Worm (Caenorhabditis elegans) whole organism, young adult: ENCODE data around the gene Y50D7A.1.

Experiments
- D2030.7 ChIP-seq: fragments of 200-800 bp; sonication (Bioruptor generic); IDR thresholded peaks from 2 replicates; pipeline ENCODE4 v1.3.6; 2022; ENCODE audit warnings: missing genetic modification reagents, missing genetic modification characterization, missing compliant biosample characterization
- F10E7.11 ChIP-seq: sonication (generic microtip); optimal IDR thresholded peaks from 2 replicates; lab custom pipeline; 2017; ENCODE audit warnings: mild to moderate bottlenecking, missing genetic modification characterization, moderate library complexity, missing compliant biosample characterization
- F22D6.2 ChIP-seq: sonication (generic microtip); optimal IDR thresholded peaks from 2 replicates; lab custom pipeline; 2016; ENCODE audit warnings: mild to moderate bottlenecking, missing genetic modification characterization, missing compliant biosample characterization
- F23B12.7 ChIP-seq: sonication (generic microtip); optimal IDR thresholded peaks from 2 replicates; lab custom pipeline; 2017; ENCODE audit warnings: missing genetic modification characterization, mild to moderate bottlenecking, missing compliant biosample characterization, antibody characterized with exemption, moderate library complexity; ENCODE audit not compliant: insufficient read depth
- F55B11.4 ChIP-seq: sonication (generic microtip); optimal IDR thresholded peaks from 2 replicates; lab custom pipeline; 2016; ENCODE audit warnings: missing compliant biosample characterization, missing genetic modification characterization, borderline replicate concordance; ENCODE audit not compliant: insufficient read depth
- aptf-2 ChIP-seq: fragments of 200-800 bp; sonication (Bioruptor generic); conservative IDR thresholded peaks from 2 replicates; pipeline ENCODE4 v1.3.6; 2022; ENCODE audit warnings: missing genetic modification reagents, missing genetic modification characterization, missing compliant biosample characterization
- bed-1 ChIP-seq: fragments of 200-800 bp; sonication (Bioruptor generic); IDR thresholded peaks from 2 replicates; pipeline ENCODE4 v1.3.6; 2022; ENCODE audit warnings: missing genetic modification reagents, missing genetic modification characterization, missing compliant biosample characterization
- ccch-3 ChIP-seq: fragments of 200-800 bp; sonication (Bioruptor generic); optimal IDR thresholded peaks from 2 replicates; lab custom pipeline; 2018; ENCODE audit warnings: mild to moderate bottlenecking, missing genetic modification characterization, missing compliant biosample characterization
- ceh-79 ChIP-seq: sonication (generic microtip); optimal IDR thresholded peaks from 2 replicates; lab custom pipeline; 2017; ENCODE audit warnings: mild to moderate bottlenecking, missing genetic modification characterization, missing compliant biosample characterization
- egl-18 ChIP-seq: fragments of 200-800 bp; sonication (Bioruptor generic); IDR thresholded peaks from 2 replicates; pipeline ENCODE4 v1.3.6; 2022; ENCODE audit warnings: missing genetic modification reagents, missing genetic modification characterization, missing compliant biosample characterization
- ekl-4 ChIP-seq: fragments of 200-800 bp; sonication (Bioruptor generic); IDR thresholded peaks from 2 replicates; pipeline ENCODE4 v1.3.6; 2022; ENCODE audit warnings: missing genetic modification reagents, missing genetic modification characterization, missing compliant biosample characterization
- him-1 ChIP-seq: sonication (generic microtip); optimal IDR thresholded peaks from 2 replicates; lab custom pipeline; 2016; ENCODE audit warnings: missing genotype, missing genetic modification reagents, missing genetic modification characterization, missing compliant biosample characterization
- hmg-20 ChIP-seq: fragments of 200-800 bp; sonication (Bioruptor generic); IDR thresholded peaks from 2 replicates; pipeline ENCODE4 v1.3.6; 2022; ENCODE audit warnings: missing genetic modification reagents, missing genetic modification characterization, missing compliant biosample characterization
- hsf-1 ChIP-seq: fragments of 200-800 bp; sonication (Bioruptor generic); IDR thresholded peaks from 2 replicates; pipeline ENCODE4 v1.3.6; 2022; ENCODE audit warnings: missing genetic modification reagents, missing genetic modification characterization, missing compliant biosample characterization
- lag-1 ChIP-seq: fragments of 200-800 bp; sonication (Bioruptor generic); IDR thresholded peaks from 2 replicates; pipeline ENCODE4 v1.3.6; 2022; ENCODE audit warnings: missing genetic modification reagents, missing genetic modification characterization, missing compliant biosample characterization
- let-526 ChIP-seq: fragments of 200-800 bp; sonication (Bioruptor generic); IDR thresholded peaks from 2 replicates; pipeline ENCODE4 v1.3.6; 2022; ENCODE audit warnings: missing genetic modification reagents, missing genetic modification characterization, missing compliant biosample characterization
- lin-35 ChIP-seq, 3 experiments: fragments of 150-350 bp in 2 of 3; sonication (generic microtip) in 1 of 3; optimal IDR thresholded peaks; 2 replicates each; lab custom pipeline; 2014 to 2018; ENCODE audit warnings: missing biosample characterization in 3 of 3, missing genetic modification characterization in 3 of 3, missing genetic modification reagents in 3 of 3
- lin-40 ChIP-seq: sonication (generic microtip); optimal IDR thresholded peaks from 2 replicates; lab custom pipeline; 2016; ENCODE audit warnings: missing genetic modification characterization, mild to moderate bottlenecking, missing compliant biosample characterization, missing genotype, missing genetic modification reagents
- madf-3 ChIP-seq: fragments of 200-800 bp; sonication (Bioruptor generic); IDR thresholded peaks from 2 replicates; pipeline ENCODE4 v1.3.6; 2022; ENCODE audit warnings: missing genetic modification reagents, missing genetic modification characterization, missing compliant biosample characterization
- madf-8 ChIP-seq: fragments of 200-800 bp; sonication (Bioruptor generic); conservative IDR thresholded peaks from 2 replicates; pipeline ENCODE4 v1.3.6; 2022; ENCODE audit warnings: missing genetic modification reagents, missing genetic modification characterization, missing compliant biosample characterization
- mcd-1 ChIP-seq: fragments of 200-800 bp; sonication (Bioruptor generic); IDR thresholded peaks from 2 replicates; pipeline ENCODE4 v1.3.6; 2022; ENCODE audit warnings: missing genetic modification reagents, missing genetic modification characterization, missing compliant biosample characterization
- nhr-120 ChIP-seq: fragments of 200-800 bp; sonication (Bioruptor generic); IDR thresholded peaks from 2 replicates; pipeline ENCODE4 v1.3.6; 2022; ENCODE audit warnings: missing genetic modification characterization, missing compliant biosample characterization
- nhr-27 ChIP-seq: fragments of 200-800 bp; sonication (Bioruptor generic); optimal IDR thresholded peaks from 2 replicates; lab custom pipeline; 2018; ENCODE audit warnings: mild to moderate bottlenecking, missing genetic modification characterization, moderate library complexity, missing compliant biosample characterization
- rcor-1 ChIP-seq: fragments of 200-800 bp; sonication (Bioruptor generic); IDR thresholded peaks from 2 replicates; pipeline ENCODE4 v1.3.6; 2022; ENCODE audit warnings: missing genetic modification reagents, missing genetic modification characterization, missing compliant biosample characterization
- sdz-38 ChIP-seq: sonication (generic microtip); optimal IDR thresholded peaks from 2 replicates; lab custom pipeline; 2016; ENCODE audit warnings: missing genotype, missing genetic modification characterization, missing compliant biosample characterization
- snpc-1.1 ChIP-seq: sonication (generic microtip); optimal IDR thresholded peaks from 2 replicates; lab custom pipeline; 2017; ENCODE audit warnings: missing genetic modification characterization, mild to moderate bottlenecking, missing compliant biosample characterization, antibody characterized with exemption, moderate library complexity, missing genotype, missing genetic modification reagents; ENCODE audit not compliant: insufficient read depth
- snpc-4 ChIP-seq, 5 experiments: fragments of 150-350 bp in 1 of 5; sonication (generic microtip) in 4 of 5; optimal IDR thresholded peaks; 2 replicates each; lab custom pipeline; 2014 to 2018; ENCODE audit warnings: missing genetic modification characterization in 5 of 5, missing biosample characterization in 3 of 5, antibody characterized with exemption in 2 of 5, mild to moderate bottlenecking in 2 of 5, missing compliant biosample characterization in 2 of 5, missing genotype in 2 of 5, moderate library complexity in 2 of 5, missing genetic modification reagents in 1 of 5
- sptf-2 ChIP-seq: fragments of 200-800 bp; sonication (Bioruptor generic); optimal IDR thresholded peaks from 2 replicates; lab custom pipeline; 2018; ENCODE audit warnings: mild to moderate bottlenecking, missing genetic modification characterization, missing compliant biosample characterization
- unc-62 ChIP-seq: fragments of 150-350 bp; optimal IDR thresholded peaks from 2 replicates; lab custom pipeline; 2014; ENCODE audit warnings: missing biosample characterization, missing genetic modification reagents, missing genetic modification characterization
- zim-3 ChIP-seq: sonication (generic microtip); optimal IDR thresholded peaks from 2 replicates; lab custom pipeline; 2017; ENCODE audit warnings: mild to moderate bottlenecking, missing genetic modification characterization, moderate library complexity, missing compliant biosample characterization
- ztf-22 ChIP-seq: fragments of 200-800 bp; sonication (Bioruptor generic); optimal IDR thresholded peaks from 2 replicates; lab custom pipeline; 2018; ENCODE audit warnings: mild to moderate bottlenecking, missing genetic modification characterization, moderate library complexity, missing compliant biosample characterization
- ztf-26 ChIP-seq: sonication (generic microtip); optimal IDR thresholded peaks from 2 replicates; lab custom pipeline; 2017; ENCODE audit warnings: missing genetic modification characterization, missing compliant biosample characterization
- ztf-3 ChIP-seq: fragments of 200-800 bp; sonication (Bioruptor generic); optimal IDR thresholded peaks from 2 replicates; lab custom pipeline; 2018; ENCODE audit warnings: mild to moderate bottlenecking, missing genetic modification characterization, missing compliant biosample characterization

Y50D7A.1 gene

DNA sequence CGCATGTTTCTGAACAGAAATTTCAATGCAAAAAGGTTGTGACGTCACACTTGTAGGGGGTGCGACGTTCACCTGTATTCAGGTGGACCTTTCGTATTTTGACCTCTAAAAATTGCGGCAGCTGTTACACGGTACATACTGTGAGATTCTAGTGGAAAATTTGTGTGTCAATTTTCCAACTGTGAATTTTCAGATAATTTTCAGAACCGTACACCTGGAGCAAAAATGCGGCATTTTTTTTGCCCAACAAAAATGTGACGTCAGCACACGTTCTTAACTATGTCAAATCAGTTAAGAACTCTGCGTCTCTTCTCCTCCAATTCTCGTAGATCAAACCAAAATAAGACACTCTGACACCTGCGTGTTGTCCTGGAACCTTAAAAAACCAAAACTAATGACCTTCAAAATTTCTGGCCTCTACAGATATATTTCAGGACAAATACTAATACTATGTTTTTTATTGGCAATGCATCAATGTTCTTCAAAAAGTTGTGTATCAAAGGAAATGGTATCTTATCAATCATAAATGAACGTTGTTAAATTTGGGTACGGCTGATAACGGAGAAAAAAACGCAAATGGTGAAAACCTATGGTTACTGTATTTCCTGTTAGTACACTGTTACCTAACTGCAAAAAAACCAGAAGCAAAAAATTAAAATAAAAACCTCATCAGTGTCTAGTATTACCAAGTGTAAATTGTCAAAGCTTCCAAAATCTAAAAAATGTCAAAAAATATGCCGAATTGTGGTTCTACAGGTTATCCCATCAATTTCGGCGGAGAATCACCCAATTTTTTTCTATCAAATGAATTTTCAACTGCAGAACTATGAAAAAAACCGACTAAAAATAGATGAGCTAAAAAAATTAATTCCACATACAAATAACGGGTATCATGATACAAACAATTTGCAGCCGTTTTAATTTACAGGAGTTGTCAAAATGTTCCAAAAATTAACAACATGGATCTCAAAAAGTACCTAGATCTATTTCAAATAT is 64.8 kb downstream of the Y50D7A.1 start (continued):
- TF ChIP-seq snpc-4 (GFP tag; optimal IDR thresholded peaks at IDR 0.05; lab: Kevin White, UChicago) (no peak), snpc-4 (tag; optimal IDR thresholded peaks at IDR 0.05; lab: Kevin White, UChicago) (no peak), ceh-79 (tag; lab: Kevin White, UChicago) (no peak), hsf-1 (GFP tag; lab: Robert Waterston, UW) (no peak), him-1 (tag; lab: Kevin White, UChicago) (no peak), rcor-1 (GFP tag; lab: Robert Waterston, UW) (no peak), ekl-4 (GFP tag; lab: Robert Waterston, UW) (no peak; the same call in 1 of the 2 replicates), F23B12.7 (tag; lab: Kevin White, UChicago) (no peak), lin-35 (GFP tag; optimal IDR thresholded peaks at IDR 0.05; lab: Kevin White, UChicago) (peak in 1 of 3 experiments; percentile 29), zim-3 (tag; lab: Kevin White, UChicago) (no peak), ztf-26 (no peak), snpc-1.1 (no peak), egl-18 (no peak), nhr-27 (tag; lab: Kevin White, UChicago) (no peak), madf-3 (no peak)

DNA sequence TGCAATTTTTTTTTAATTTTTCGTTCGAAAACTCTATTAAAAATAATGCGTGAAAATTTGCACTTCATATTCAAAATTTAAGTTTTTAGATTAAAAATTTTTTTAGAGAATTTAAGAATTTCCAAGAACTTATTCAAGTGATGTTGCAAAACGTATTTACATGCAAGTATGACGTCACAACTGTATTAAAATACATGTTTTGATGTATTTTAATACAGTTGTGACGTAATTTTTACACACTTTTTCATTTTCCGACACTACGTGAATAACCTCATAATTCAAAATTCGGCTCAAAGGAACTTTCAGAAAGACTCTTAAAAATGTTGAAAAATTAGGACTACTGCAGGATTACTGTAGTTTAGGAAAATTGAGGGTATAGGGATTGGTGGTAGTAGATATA is 65.7 kb downstream of the Y50D7A.1 start:
- TF ChIP-seq sdz-38 (tag; lab: Kevin White, UChicago) (no peak), let-526 (no peak), nhr-120 (GFP tag; lab: Robert Waterston, UW) (no peak)
- TF ChIP-seq, all 124 proteins: peak for 0

DNA sequence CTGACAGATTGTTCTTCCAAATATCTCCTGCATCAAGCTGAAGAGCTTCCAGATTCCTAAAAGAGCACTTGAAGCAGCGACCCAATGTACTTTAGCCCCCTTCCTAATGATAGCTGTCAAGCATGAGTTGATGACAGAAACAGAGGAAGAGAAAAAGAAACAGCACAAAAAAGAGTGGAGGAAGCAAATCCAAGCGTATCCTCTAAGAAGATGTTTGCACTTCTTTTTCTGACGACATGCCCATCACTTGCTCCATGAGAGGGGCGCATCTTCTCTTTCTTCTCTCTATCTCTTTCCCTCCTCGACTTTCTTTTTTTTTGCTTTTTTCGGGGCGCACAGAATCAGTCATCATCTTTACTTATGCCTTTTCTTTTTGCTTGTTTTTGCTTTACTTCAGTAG is 67.9 kb downstream of the Y50D7A.1 start:
- TF ChIP-seq madf-8 (GFP tag; lab: Robert Waterston, UW) (no peak), F22D6.2 (tag; lab: Kevin White, UChicago) (no peak), ztf-22 (no peak), hmg-20 (GFP tag; lab: Robert Waterston, UW) (no peak), F10E7.11 (tag; lab: Kevin White, UChicago) (no peak), lin-40 (no peak), ccch-3 (no peak), unc-62 (GFP tag; lab: Kevin White, UChicago) (no peak), D2030.7 (GFP tag; lab: Robert Waterston, UW) (no peak), sdz-38 (tag; lab: Kevin White, UChicago) (no peak), mcd-1 (GFP tag; lab: Robert Waterston, UW) (no peak), lag-1 (GFP tag; lab: Robert Waterston, UW) (no peak), ztf-3 (GFP tag; lab: Kevin White, UChicago) (no peak), F55B11.4 (tag; lab: Kevin White, UChicago) (no peak), sptf-2 (GFP tag; lab: Kevin White, UChicago) (no peak), aptf-2 (GFP tag; lab: Robert Waterston, UW) (no peak), bed-1 (GFP tag; lab: Robert Waterston, UW) (no peak)
